Worm (Caenorhabditis elegans) whole organism, young adult: ENCODE measurements around the gene T25B9.3.

Source experiments
- K11D2.4 ChIP-seq: fragments of 200-800 bp; sonication (Bioruptor generic); IDR thresholded peaks from 2 replicates; pipeline ENCODE4 v1.3.6; 2022; ENCODE audit warnings: missing genetic modification reagents, missing genetic modification characterization, missing compliant biosample characterization
- aptf-3 ChIP-seq: fragments of 200-800 bp; sonication (Bioruptor generic); IDR thresholded peaks from 2 replicates; pipeline ENCODE4 v1.3.6; 2022; ENCODE audit warnings: missing genetic modification characterization, missing compliant biosample characterization
- ceh-58 ChIP-seq: fragments of 200-800 bp; sonication (Bioruptor generic); IDR thresholded peaks from 2 replicates; pipeline ENCODE4 v1.3.6; 2022; ENCODE audit warnings: missing genetic modification characterization, missing compliant biosample characterization
- unc-62 ChIP-seq: fragments of 150-350 bp; optimal IDR thresholded peaks from 2 replicates; lab custom pipeline; 2014; ENCODE audit warnings: missing biosample characterization, missing genetic modification reagents, missing genetic modification characterization
- xnd-1 ChIP-seq: sonication (generic microtip); optimal IDR thresholded peaks from 2 replicates; lab custom pipeline; 2016; ENCODE audit warnings: missing genotype, missing genetic modification reagents, missing genetic modification characterization, missing compliant biosample characterization

ce11 chrIV:10768146-10768636 lies 23.6 kb downstream of the T25B9.3 start, which contains the start of gene T25B9.8:
- no peak for TF ChIP-seq aptf-3 (GFP tag; lab: Robert Waterston, UW)
- no peak for TF ChIP-seq ceh-58 (GFP tag; lab: Robert Waterston, UW)
- TF ChIP-seq xnd-1 (tag; lab: Kevin White, UChicago), result no peak
- no peak for TF ChIP-seq unc-62 (GFP tag; lab: Kevin White, UChicago)
- TF ChIP-seq K11D2.4 (GFP tag; lab: Robert Waterston, UW), result no peak
